Fruit fly (Drosophila melanogaster) whole organism: Measurements from ENCODE around the gene CG12811.

Experiments
- CG8478 ChIP-seq: fragments of >200 bp; optimal IDR thresholded peaks from 2 replicates; lab custom pipeline; 2018; ENCODE audit warnings: inconsistent platforms
- Dll ChIP-seq: fragments of >200 bp; optimal IDR thresholded peaks from 2 replicates; lab custom pipeline; 2017
- pan ChIP-seq: fragments of >200 bp; optimal IDR thresholded peaks from 2 replicates; lab custom pipeline; 2017
- psq ChIP-seq: fragments of >200 bp; optimal IDR thresholded peaks from 2 replicates; lab custom pipeline; 2017
- usp ChIP-seq: fragments of >200 bp; optimal IDR thresholded peaks from 2 replicates; lab custom pipeline; 2017; ENCODE audit warnings: missing biosample characterization, missing genetic modification characterization, mixed read lengths

- TF ChIP-seq Dll (lab: Kevin White, UChicago) (no peak), psq (lab: Kevin White, UChicago) (no peak), CG8478 (no peak), usp (GFP tag; lab: Kevin White, UChicago) (no peak), pan (lab: Kevin White, UChicago) (no peak)
These were observed 19.0 kb upstream of the CG12811 start, which contains the start of gene CG33784 for dm6 chr3R:10067605-10068004.
